Worm (Caenorhabditis elegans): ENCODE data around the gene lit-1.

DNA sequence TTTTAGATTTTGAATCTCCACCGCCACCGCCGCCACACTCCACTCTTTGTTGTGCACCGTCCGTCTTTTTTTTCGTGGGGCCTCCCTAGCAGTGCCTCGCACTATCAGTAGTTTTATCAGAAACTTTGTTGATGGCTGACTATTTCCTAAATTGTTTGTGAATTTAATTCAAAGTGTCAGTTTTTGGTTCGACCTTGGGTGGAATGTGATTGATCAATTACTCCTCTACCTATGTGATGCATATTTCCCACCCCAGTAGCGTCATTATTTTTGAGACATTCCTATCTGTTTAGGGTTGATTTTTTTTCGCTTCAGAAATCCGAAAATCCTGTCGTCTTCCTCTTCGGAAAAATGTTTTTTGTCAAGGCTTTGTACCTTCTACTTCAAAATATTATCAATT lies 8.9 kb downstream of the lit-1 start:
- TF ChIP-seq zim-3 (tag; optimal IDR thresholded peaks at IDR 0.05) (no peak), C06A6.2 (GFP tag; conservative IDR thresholded peaks at IDR 0.05) (no peak), die-1 (tag; optimal IDR thresholded peaks at IDR 0.05) (no peak), F39B2.1 (GFP tag; IDR thresholded peaks at IDR 0.05) (no peak), lag-1 (GFP tag; IDR thresholded peaks at IDR 0.05) (no peak), snpc-4 (GFP tag; optimal IDR thresholded peaks at IDR 0.05) (no peak), snpc-4 (tag; optimal IDR thresholded peaks at IDR 0.05) (no peak), somi-1 (GFP tag; optimal IDR thresholded peaks at IDR 0.05) (no peak), F57C9.4 (tag; optimal IDR thresholded peaks at IDR 0.05) (no peak), mcd-1 (GFP tag; IDR thresholded peaks at IDR 0.05) (no peak), aptf-3 (GFP tag; IDR thresholded peaks at IDR 0.05) (no peak), lin-35 (GFP tag; optimal IDR thresholded peaks at IDR 0.05) (no peak), ama-1 (optimal IDR thresholded peaks at IDR 0.05) (no peak), ama-1 (GFP tag; optimal IDR thresholded peaks at IDR 0.05) (no peak)
